Worm (Caenorhabditis elegans): ENCODE measurements around the gene C06E1.1.

DNA sequence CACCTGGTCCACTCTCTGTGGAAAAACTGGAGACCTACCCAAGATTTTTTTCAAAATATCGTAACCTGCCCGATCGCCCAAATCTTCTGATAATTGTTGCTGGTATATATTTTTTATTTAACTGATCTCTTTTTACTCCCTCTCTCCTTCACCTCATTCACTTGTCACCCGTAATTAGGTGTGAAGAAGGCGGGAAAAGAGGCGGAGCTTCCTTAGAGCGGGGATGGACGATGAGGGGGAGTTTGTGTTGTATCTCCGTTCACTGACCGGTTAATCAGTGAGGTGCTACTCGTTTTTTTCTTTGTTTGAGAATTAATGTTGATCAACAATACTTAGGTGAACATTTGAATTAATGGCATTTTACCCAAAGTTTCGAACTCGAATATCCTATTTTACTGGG is 16.8 kb downstream of the C06E1.1 start, which contains the start of gene ceh-16:
- TF ChIP-seq lsy-2 (tag; optimal IDR thresholded peaks at IDR 0.05) (no peak), nhr-6 (tag; optimal IDR thresholded peaks at IDR 0.05) (no peak), unc-39 (tag; optimal IDR thresholded peaks at IDR 0.05) (no peak), nhr-25 (tag; optimal IDR thresholded peaks at IDR 0.05) (no peak)
